Fruit fly (Drosophila melanogaster): Measurements from ENCODE around the gene Nup133.

Nup133 gene

dm6 chr3R:22664274-22664673, 26.1 kb upstream of the Nup133 start (continued):
- TF ChIP-seq Kr (GFP tag; optimal IDR thresholded peaks at IDR 0.05) (no peak), ash1 (GFP tag; optimal IDR thresholded peaks at IDR 0.05) (no peak), dysf (GFP tag; IDR thresholded peaks at IDR 0.05) (peak; percentile 31; the same call in 1 of the 3 replicates), CG7987 (GFP tag; optimal IDR thresholded peaks at IDR 0.05) (no peak), CG6854 (GFP tag; optimal IDR thresholded peaks at IDR 0.05) (no peak), zen2 (GFP tag; IDR thresholded peaks at IDR 0.05; ENCODE audit: partially characterized antibody) (no peak), psq (GFP tag; optimal IDR thresholded peaks at IDR 0.05) (no peak), Nf-YC (tag; optimal IDR thresholded peaks at IDR 0.05) (no peak), fru (optimal IDR thresholded peaks at IDR 0.05) (no peak), PHDP (tag; optimal IDR thresholded peaks at IDR 0.05) (peak; percentile 46), CG10462 (GFP tag; optimal IDR thresholded peaks at IDR 0.05) (no peak), CG11093 (GFP tag; IDR thresholded peaks at IDR 0.05) (0 out of 3 replicates have a peak, but pooled peaks have one; percentile 51), crol (GFP tag; IDR thresholded peaks at IDR 0.05) (no peak), CoRest (tag; optimal IDR thresholded peaks at IDR 0.05) (peak; percentile 19), Rx (GFP tag; IDR thresholded peaks at IDR 0.05) (peak; percentile 61; the same call in 1 of the 2 replicates), CG14014 (GFP tag; IDR thresholded peaks at IDR 0.05) (0 out of 2 replicates have a peak, but pooled peaks have one; percentile 52), pum (GFP tag; optimal IDR thresholded peaks at IDR 0.05) (no peak), CG6175 (GFP tag; IDR thresholded peaks at IDR 0.05) (no peak), insv (GFP tag; optimal IDR thresholded peaks at IDR 0.05) (no peak), MTF-1 (GFP tag; optimal IDR thresholded peaks at IDR 0.05; ENCODE audit: borderline replicate concordance) (no peak), Atf3 (GFP tag; optimal IDR thresholded peaks at IDR 0.05) (peak; percentile 15), ab (GFP tag; optimal IDR thresholded peaks at IDR 0.05) (no peak), CG31388 (GFP tag; optimal IDR thresholded peaks at IDR 0.05) (no peak), Fer1 (GFP tag; optimal IDR thresholded peaks at IDR 0.05) (no peak), CG15073 (GFP tag; optimal IDR thresholded peaks at IDR 0.05) (no peak), CG33213 (GFP tag; optimal IDR thresholded peaks at IDR 0.05) (no peak), CG17829 (tag; optimal IDR thresholded peaks at IDR 0.05) (no peak), CG16863 (GFP tag; optimal IDR thresholded peaks at IDR 0.05) (peak; percentile 18), Eip74EF (GFP tag; optimal IDR thresholded peaks at IDR 0.05) (no peak), rib (GFP tag; IDR thresholded peaks at IDR 0.05) (no peak), CG16779 (GFP tag; IDR thresholded peaks at IDR 0.05) (no peak), Xrp1 (GFP tag; IDR thresholded peaks at IDR 0.05) (peak; percentile 37; the same call in 1 of the 2 replicates), CG3065 (GFP tag; optimal IDR thresholded peaks at IDR 0.05) (no peak), sqz (GFP tag; optimal IDR thresholded peaks at IDR 0.05) (no peak), Ets97D (GFP tag; optimal IDR thresholded peaks at IDR 0.05) (no peak), CG10147 (GFP tag; optimal IDR thresholded peaks at IDR 0.05) (no peak), chinmo (GFP tag; IDR thresholded peaks at IDR 0.05; ENCODE audit: partially characterized antibody) (no peak), Camta (GFP tag; optimal IDR thresholded peaks at IDR 0.05) (no peak), stc (GFP tag; IDR thresholded peaks at IDR 0.05) (0 out of 2 replicates have a peak, but pooled peaks have one; percentile 20), CTCF (GFP tag; optimal IDR thresholded peaks at IDR 0.05) (no peak), tap (tag; optimal IDR thresholded peaks at IDR 0.05) (no peak), CG7271 (tag; optimal IDR thresholded peaks at IDR 0.05) (no peak), CG2889 (GFP tag; IDR thresholded peaks at IDR 0.05) (no peak), kah (GFP tag; optimal IDR thresholded peaks at IDR 0.05) (no peak), Gsc (GFP tag; IDR thresholded peaks at IDR 0.05) (no peak), CG30403 (GFP tag; optimal IDR thresholded peaks at IDR 0.05) (peak; percentile 55), usp (GFP tag; optimal IDR thresholded peaks at IDR 0.05) (no peak), E2f1 (GFP tag; IDR thresholded peaks at IDR 0.05) (0 out of 2 replicates have a peak, but pooled peaks have one; percentile 33), CG4282 (GFP tag; optimal IDR thresholded peaks at IDR 0.05) (peak; percentile 2), CG12659 (GFP tag; optimal IDR thresholded peaks at IDR 0.05) (no peak), inv (GFP tag; IDR thresholded peaks at IDR 0.05; ENCODE audit: partially characterized antibody) (no peak), Hand (GFP tag; optimal IDR thresholded peaks at IDR 0.05) (no peak)
